Worm (Caenorhabditis elegans) whole organism, young adult: ENCODE measurements around the gene Y116F11B.13.

ENCODE experiments used
- B0035.1 ChIP-seq: sonication (generic microtip); optimal IDR thresholded peaks from 2 replicates; lab custom pipeline; 2016; ENCODE audit warnings: missing genetic modification characterization, mild to moderate bottlenecking, missing compliant biosample characterization, missing genotype, missing genetic modification reagents
- D2030.7 ChIP-seq: fragments of 200-800 bp; sonication (Bioruptor generic); IDR thresholded peaks from 2 replicates; pipeline ENCODE4 v1.3.6; 2022; ENCODE audit warnings: missing genetic modification reagents, missing genetic modification characterization, missing compliant biosample characterization
- F23B12.7 ChIP-seq: sonication (generic microtip); optimal IDR thresholded peaks from 2 replicates; lab custom pipeline; 2017; ENCODE audit warnings: missing genetic modification characterization, mild to moderate bottlenecking, missing compliant biosample characterization, antibody characterized with exemption, moderate library complexity; ENCODE audit not compliant: insufficient read depth
- F52B5.7 ChIP-seq: sonication (generic microtip); optimal IDR thresholded peaks from 2 replicates; lab custom pipeline; 2016; ENCODE audit warnings: mild to moderate bottlenecking, missing genetic modification characterization, missing compliant biosample characterization
- F57C9.4 ChIP-seq: sonication (generic microtip); optimal IDR thresholded peaks from 2 replicates; lab custom pipeline; 2017; ENCODE audit warnings: mild to moderate bottlenecking, missing genetic modification characterization, missing compliant biosample characterization
- Y53F4B.3 ChIP-seq: fragments of 200-800 bp; sonication (Bioruptor generic); IDR thresholded peaks from 2 replicates; pipeline ENCODE4 v1.3.6; 2022; ENCODE audit warnings: missing genetic modification reagents, missing genetic modification characterization, missing compliant biosample characterization
- Y67H2A.10 ChIP-seq: fragments of 200-800 bp; sonication (Bioruptor generic); conservative IDR thresholded peaks from 2 replicates; pipeline ENCODE4 v1.3.6; 2022; ENCODE audit warnings: missing genetic modification reagents, missing genetic modification characterization, missing compliant biosample characterization
- ZK185.1 ChIP-seq: sonication (generic microtip); optimal IDR thresholded peaks from 2 replicates; lab custom pipeline; 2016; ENCODE audit warnings: mild to moderate bottlenecking, missing genetic modification characterization, missing compliant biosample characterization; ENCODE audit not compliant: poor library complexity, severe bottlenecking
- akir-1 ChIP-seq: fragments of 200-800 bp; sonication (Bioruptor generic); optimal IDR thresholded peaks from 2 replicates; lab custom pipeline; 2018; ENCODE audit warnings: mild to moderate bottlenecking, missing genetic modification characterization, moderate library complexity, missing compliant biosample characterization
- ama-1 ChIP-seq, 3 experiments: fragments of 150-350 bp in 1 of 3; sonication (generic microtip) in 2 of 3; optimal IDR thresholded peaks; 2 replicates each; lab custom pipeline; 2014 to 2018; ENCODE audit warnings: missing biosample characterization in 2 of 3, missing genetic modification characterization in 2 of 3, missing genetic modification reagents in 2 of 3
- cebp-1 ChIP-seq, 2 experiments: fragments of 200-800 bp in 1 of 2; sonication (Bioruptor generic) in 1 of 2; sonication (generic microtip) in 1 of 2; IDR thresholded peaks in 1 of 2; optimal IDR thresholded peaks in 1 of 2; 2 replicates each; pipeline versions ENCODE4 v1.3.6 to Lab custom; 2017 to 2022; ENCODE audit warnings: missing compliant biosample characterization in 2 of 2, missing genetic modification characterization in 2 of 2, mild to moderate bottlenecking in 1 of 2, missing genetic modification reagents in 1 of 2, moderate library complexity in 1 of 2
- hlh-26 ChIP-seq: fragments of 200-800 bp; sonication (Bioruptor generic); conservative IDR thresholded peaks from 2 replicates; pipeline ENCODE4 v1.3.6; 2022; ENCODE audit warnings: missing genetic modification reagents, missing genetic modification characterization, missing compliant biosample characterization
- hmg-1.2 ChIP-seq: fragments of 200-800 bp; sonication (Bioruptor generic); IDR thresholded peaks from 2 replicates; pipeline ENCODE4 v1.3.6; 2022; ENCODE audit warnings: missing genetic modification reagents, missing genetic modification characterization, missing compliant biosample characterization
- let-607 ChIP-seq, 2 experiments: fragments of 200-800 bp in 1 of 2; sonication (Bioruptor generic) in 1 of 2; sonication (generic microtip) in 1 of 2; optimal IDR thresholded peaks; 2 replicates each; lab custom pipeline; 2016 to 2018; ENCODE audit warnings: mild to moderate bottlenecking in 2 of 2, missing compliant biosample characterization in 2 of 2, missing genetic modification characterization in 2 of 2, moderate library complexity in 2 of 2, missing genotype in 1 of 2
- lir-1 ChIP-seq: fragments of 200-800 bp; sonication (Bioruptor generic); conservative IDR thresholded peaks from 2 replicates; pipeline ENCODE4 v1.3.6; 2022; ENCODE audit warnings: missing genetic modification reagents, missing genetic modification characterization, missing compliant biosample characterization
- lsl-1 ChIP-seq: fragments of 200-800 bp; sonication (Bioruptor generic); optimal IDR thresholded peaks from 2 replicates; lab custom pipeline; 2018; ENCODE audit warnings: mild to moderate bottlenecking, missing genetic modification characterization, moderate library complexity, missing compliant biosample characterization
- madf-10 ChIP-seq: sonication (generic microtip); optimal IDR thresholded peaks from 2 replicates; lab custom pipeline; 2016; ENCODE audit warnings: mild to moderate bottlenecking, missing genetic modification characterization, missing compliant biosample characterization
- mel-28 ChIP-seq: sonication (generic microtip); optimal IDR thresholded peaks from 2 replicates; lab custom pipeline; 2016; ENCODE audit warnings: borderline replicate concordance, mild to moderate bottlenecking, missing genetic modification characterization, missing compliant biosample characterization
- nfyb-1 ChIP-seq: fragments of 200-800 bp; sonication (Bioruptor generic); IDR thresholded peaks from 2 replicates; pipeline ENCODE4 v1.3.6; 2022; ENCODE audit warnings: missing genetic modification reagents, missing genetic modification characterization, missing compliant biosample characterization
- snpc-1.3 ChIP-seq: sonication (generic microtip); optimal IDR thresholded peaks from 2 replicates; lab custom pipeline; 2017; ENCODE audit warnings: missing genetic modification characterization, mild to moderate bottlenecking, missing compliant biosample characterization, antibody characterized with exemption, moderate library complexity, missing genotype, missing genetic modification reagents; ENCODE audit not compliant: insufficient read depth
- sptf-2 ChIP-seq: fragments of 200-800 bp; sonication (Bioruptor generic); optimal IDR thresholded peaks from 2 replicates; lab custom pipeline; 2018; ENCODE audit warnings: mild to moderate bottlenecking, missing genetic modification characterization, missing compliant biosample characterization
- unc-62 ChIP-seq: fragments of 150-350 bp; optimal IDR thresholded peaks from 2 replicates; lab custom pipeline; 2014; ENCODE audit warnings: missing biosample characterization, missing genetic modification reagents, missing genetic modification characterization
- zfh-2 ChIP-seq: fragments of 200-800 bp; sonication (Bioruptor generic); conservative IDR thresholded peaks from 2 replicates; pipeline ENCODE4 v1.3.6; 2022; ENCODE audit warnings: missing genetic modification reagents, missing genetic modification characterization, missing compliant biosample characterization
- ztf-25 ChIP-seq: fragments of 200-800 bp; sonication (Bioruptor generic); IDR thresholded peaks from 2 replicates; pipeline ENCODE4 v1.3.6; 2022; ENCODE audit warnings: missing genetic modification reagents, missing genetic modification characterization, missing compliant biosample characterization
- ztf-26 ChIP-seq: sonication (generic microtip); optimal IDR thresholded peaks from 2 replicates; lab custom pipeline; 2017; ENCODE audit warnings: missing genetic modification characterization, missing compliant biosample characterization

Gene Y116F11B.13

DNA sequence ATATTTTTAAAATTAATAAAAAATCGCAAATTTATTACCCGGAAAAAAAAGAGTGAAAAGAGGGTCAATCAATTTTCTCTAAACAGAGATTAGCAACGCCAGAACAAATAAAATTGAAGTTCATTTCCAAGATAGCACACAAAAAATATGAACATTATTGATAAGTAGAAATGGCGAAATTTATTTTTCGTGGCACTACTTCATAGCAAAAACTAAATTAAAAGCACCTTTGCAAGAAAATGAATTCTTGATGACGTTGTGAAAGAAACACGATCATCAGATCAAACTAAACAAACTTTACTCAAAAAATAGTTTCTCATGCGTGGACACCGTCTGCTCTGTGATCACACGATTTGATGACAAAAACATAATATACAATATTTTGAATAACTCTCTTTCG lies 39.6 kb downstream of the Y116F11B.13 start, which contains the start of gene Y60A3A.16:
Y60A3A.16 (minus strand) TSS at position 101 of the 400 bp plus-strand sequence.
- TF ChIP-seq D2030.7 (GFP tag; lab: Robert Waterston, UW) (no peak), ZK185.1 (tag; lab: Kevin White, UChicago) (no peak), Y53F4B.3 (GFP tag; lab: Robert Waterston, UW) (no peak), ztf-26 (tag; lab: Kevin White, UChicago) (no peak), sptf-2 (GFP tag; lab: Kevin White, UChicago) (no peak), Y67H2A.10 (GFP tag; lab: Robert Waterston, UW) (no peak), madf-10 (tag; lab: Kevin White, UChicago) (no peak), ztf-25 (GFP tag; lab: Robert Waterston, UW) (no peak), F52B5.7 (tag; lab: Kevin White, UChicago) (no peak), F57C9.4 (no peak), akir-1 (GFP tag; lab: Kevin White, UChicago) (no peak), cebp-1 (GFP tag; IDR thresholded peaks at IDR 0.05; lab: Robert Waterston, UW) (no peak), cebp-1 (tag; optimal IDR thresholded peaks at IDR 0.05; lab: Kevin White, UChicago) (no peak), B0035.1 (tag; lab: Kevin White, UChicago) (no peak), zfh-2 (GFP tag; lab: Robert Waterston, UW) (no peak)
- TF ChIP-seq, all 124 proteins: peak for 0

ce11 chrV:19923924-19924323 lies 40.9 kb downstream of the Y116F11B.13 start, which contains the start of gene skr-4:
Gene skr-4 (plus strand): TSS chrV:19924224.
- TF ChIP-seq nfyb-1 (GFP tag; lab: Robert Waterston, UW) (no peak), ama-1 (optimal IDR thresholded peaks at IDR 0.05; lab: Kevin White, UChicago) (no peak), ama-1 (GFP tag; optimal IDR thresholded peaks at IDR 0.05; lab: Kevin White, UChicago) (no peak), lir-1 (GFP tag; lab: Robert Waterston, UW) (no peak), B0035.1 (tag; lab: Kevin White, UChicago) (no peak), hlh-26 (GFP tag; lab: Robert Waterston, UW) (no peak), let-607 (tag; optimal IDR thresholded peaks at IDR 0.05; lab: Kevin White, UChicago) (no peak), F23B12.7 (tag; lab: Kevin White, UChicago) (no peak), snpc-1.3 (no peak), akir-1 (GFP tag; lab: Kevin White, UChicago) (no peak), unc-62 (GFP tag; lab: Kevin White, UChicago) (no peak), mel-28 (no peak)

ce11 chrV:19934223-19934622 lies 51.2 kb downstream of the Y116F11B.13 start, which contains the start of gene algn-7:
Gene algn-7 (minus strand): TSS chrV:19934323.
- TF ChIP-seq lsl-1 (GFP tag; lab: Kevin White, UChicago) (peak; percentile 8), hmg-1.2 (GFP tag; lab: Robert Waterston, UW) (no peak)
